Fruit fly (Drosophila melanogaster): ENCODE measurements around the gene ATbp.

DNA sequence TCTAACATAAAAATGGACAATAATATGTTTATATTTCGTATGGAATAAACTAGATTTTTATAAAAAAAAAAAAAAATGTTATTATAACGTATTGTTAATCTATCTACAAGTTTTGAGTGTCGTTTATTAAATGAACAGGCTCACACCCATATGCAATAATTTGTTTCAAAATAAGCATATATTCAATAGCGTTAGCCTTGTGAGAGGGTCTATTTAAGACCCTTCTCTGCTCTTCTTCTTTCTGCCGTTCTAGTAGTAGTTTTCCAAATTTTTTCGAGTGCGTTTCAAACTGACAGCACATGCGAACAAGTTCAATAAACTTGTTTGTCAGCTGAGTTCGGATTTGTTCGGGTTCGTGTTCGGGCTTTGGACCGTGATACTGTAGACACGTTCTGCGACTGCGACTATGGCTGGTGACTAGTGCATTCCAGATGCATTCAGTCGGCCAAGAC is 34.5 kb upstream of the ATbp start:
- TF ChIP-seq psq (optimal IDR thresholded peaks at IDR 0.05) (no peak), h (optimal IDR thresholded peaks at IDR 0.05) (no peak), Sin3A (optimal IDR thresholded peaks at IDR 0.05) (no peak), Myc (optimal IDR thresholded peaks at IDR 0.05) (no peak)

Data from Kc167 (cell line).